Worm (Caenorhabditis elegans) whole organism, L4 larva: Measurements from ENCODE around the gene F17E9.15.

Source experiments
- daf-12 ChIP-seq: fragments of 150-350 bp; optimal IDR thresholded peaks from 2 replicates; lab custom pipeline; 2014; ENCODE audit warnings: missing biosample characterization, missing genetic modification reagents, missing genetic modification characterization
- daf-16 ChIP-seq, 3 experiments: sonication (generic microtip); optimal IDR thresholded peaks; 2 replicates each; lab custom pipeline; 2016 to 2017; ENCODE audit warnings: missing genetic modification characterization in 3 of 3, missing genetic modification reagents in 3 of 3, mild to moderate bottlenecking in 2 of 3, missing compliant biosample characterization in 2 of 3, missing biosample characterization in 1 of 3, moderate library complexity in 1 of 3
- nhr-76 ChIP-seq: fragments of 150-350 bp; optimal IDR thresholded peaks from 2 replicates; lab custom pipeline; 2014; ENCODE audit warnings: missing biosample characterization, missing genetic modification characterization
- spr-3 ChIP-seq: fragments of 200-800 bp; sonication (Bioruptor generic); optimal IDR thresholded peaks from 2 replicates; lab custom pipeline; 2018; ENCODE audit warnings: mild to moderate bottlenecking, missing genetic modification characterization, missing compliant biosample characterization
- unc-130 ChIP-seq: sonication (generic microtip); optimal IDR thresholded peaks from 2 replicates; lab custom pipeline; 2016; ENCODE audit warnings: missing genetic modification reagents, missing genetic modification characterization, missing compliant biosample characterization
- ztf-11 ChIP-seq: fragments of 150-350 bp; optimal IDR thresholded peaks from 2 replicates; lab custom pipeline; 2014; ENCODE audit warnings: missing biosample characterization, missing genetic modification characterization

- no peak for TF ChIP-seq unc-130 (GFP tag; lab: Kevin White, UChicago)
- no peak for TF ChIP-seq nhr-76 (tag; lab: Kevin White, UChicago)
- no peak for TF ChIP-seq ztf-11
- no peak for TF ChIP-seq daf-16 (GFP tag; optimal IDR thresholded peaks at IDR 0.05; lab: Kevin White, UChicago)
- peak; percentile 46 for TF ChIP-seq daf-16 (tag; optimal IDR thresholded peaks at IDR 0.05; lab: Kevin White, UChicago)
- TF ChIP-seq spr-3 = no peak
- TF ChIP-seq daf-12 (tag; lab: Kevin White, UChicago) = no peak
Observed at ce11 chrIV:8366295-8366694, 19.1 kb downstream of the F17E9.15 start, which contains the start of gene aagr-1.
